Worm (Caenorhabditis elegans) whole organism, L4 larva: ENCODE data around the gene mex-5.

ENCODE experiments used
- hif-1 ChIP-seq, 2 experiments: sonication (generic microtip); optimal IDR thresholded peaks; 2 replicates each; lab custom pipeline; 2016 to 2017; ENCODE audit warnings: missing compliant biosample characterization in 2 of 2, missing genetic modification characterization in 2 of 2, missing genetic modification reagents in 2 of 2, missing genotype in 2 of 2, mild to moderate bottlenecking in 1 of 2
- lin-39 ChIP-seq: fragments of 150-350 bp; optimal IDR thresholded peaks from 2 replicates; lab custom pipeline; 2014; ENCODE audit warnings: missing biosample characterization, missing genetic modification reagents, missing genetic modification characterization
- snpc-4 ChIP-seq: fragments of 150-350 bp; optimal IDR thresholded peaks from 2 replicates; lab custom pipeline; 2014; ENCODE audit warnings: missing biosample characterization, missing genetic modification characterization
- unc-130 ChIP-seq: sonication (generic microtip); optimal IDR thresholded peaks from 2 replicates; lab custom pipeline; 2016; ENCODE audit warnings: missing genetic modification reagents, missing genetic modification characterization, missing compliant biosample characterization

ce11 chrIV:13346078-13346477 is 7.4 kb upstream of the mex-5 start:
- TF ChIP-seq hif-1 (tag; optimal IDR thresholded peaks at IDR 0.05; lab: Kevin White, UChicago) (no peak), lin-39 (no peak), unc-130 (no peak), snpc-4 (tag; lab: Kevin White, UChicago) (no peak)
